Worm (Caenorhabditis elegans): ENCODE measurements around the gene rod-1.

Gene rod-1

DNA sequence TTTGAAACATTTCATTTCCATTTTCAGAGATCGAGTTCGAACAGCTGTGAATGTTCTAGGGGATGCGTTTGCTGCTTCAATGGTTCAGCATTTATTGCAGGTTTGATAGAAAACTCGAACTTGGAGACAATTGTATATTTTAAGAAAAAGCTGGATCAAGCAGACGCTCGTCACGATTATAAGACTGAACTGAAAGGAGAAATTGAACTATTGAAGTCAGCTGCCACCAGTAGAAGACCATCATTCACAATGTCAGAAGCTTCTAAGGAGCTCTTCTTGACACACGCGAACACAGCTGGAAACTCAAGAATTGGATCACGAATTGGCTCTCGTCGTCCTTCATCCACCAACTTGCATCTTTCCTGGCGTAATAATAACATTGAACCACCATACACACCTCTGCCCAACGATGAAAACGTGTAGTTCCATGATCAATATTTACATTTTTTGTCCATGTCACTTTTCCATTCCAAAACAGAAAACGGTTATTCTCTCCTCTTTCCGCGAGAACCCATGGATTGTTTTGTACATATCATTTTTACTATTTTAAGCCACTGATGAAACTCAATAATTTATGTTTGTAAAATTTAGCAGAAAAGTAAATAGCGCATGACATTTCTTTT, 27.7 kb downstream of the rod-1 start:
- TF ChIP-seq madf-2 (tag; optimal IDR thresholded peaks at IDR 0.05) (no peak), unc-3 (GFP tag; conservative IDR thresholded peaks at IDR 0.05) (no peak), unc-3 (tag; optimal IDR thresholded peaks at IDR 0.05) (no peak), ama-1 (optimal IDR thresholded peaks at IDR 0.05) (peak; percentile 38)

DNA sequence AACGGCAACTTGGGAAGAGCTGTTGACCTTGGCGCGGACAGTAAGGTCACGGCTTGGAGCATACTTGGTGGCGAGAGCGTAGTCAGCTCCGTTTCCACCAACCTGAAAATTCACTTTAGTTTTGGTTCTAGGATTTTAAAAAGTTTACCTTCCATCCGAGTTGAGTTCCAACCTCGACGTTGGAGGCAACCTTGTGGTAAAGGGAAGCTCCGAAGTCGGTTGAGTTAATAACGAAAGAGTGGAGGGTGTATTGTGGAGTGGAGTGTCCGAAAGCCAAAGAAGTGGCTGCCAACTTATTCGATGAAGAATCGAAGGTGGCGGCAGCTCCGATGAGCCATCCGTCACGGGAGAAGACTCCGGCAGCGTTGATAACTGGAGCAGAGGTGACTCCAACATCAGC, 28.5 kb downstream of the rod-1 start:
- TF ChIP-seq sdc-2 (tag; optimal IDR thresholded peaks at IDR 0.05) (no peak), F13H6.1 (tag; optimal IDR thresholded peaks at IDR 0.05) (no peak), hlh-15 (tag; optimal IDR thresholded peaks at IDR 0.05) (no peak), nfya-1 (tag; optimal IDR thresholded peaks at IDR 0.05) (no peak), fkh-10 (GFP tag; optimal IDR thresholded peaks at IDR 0.05) (no peak), ceh-34 (tag; optimal IDR thresholded peaks at IDR 0.05) (no peak), ceh-18 (tag; optimal IDR thresholded peaks at IDR 0.05) (no peak)

DNA sequence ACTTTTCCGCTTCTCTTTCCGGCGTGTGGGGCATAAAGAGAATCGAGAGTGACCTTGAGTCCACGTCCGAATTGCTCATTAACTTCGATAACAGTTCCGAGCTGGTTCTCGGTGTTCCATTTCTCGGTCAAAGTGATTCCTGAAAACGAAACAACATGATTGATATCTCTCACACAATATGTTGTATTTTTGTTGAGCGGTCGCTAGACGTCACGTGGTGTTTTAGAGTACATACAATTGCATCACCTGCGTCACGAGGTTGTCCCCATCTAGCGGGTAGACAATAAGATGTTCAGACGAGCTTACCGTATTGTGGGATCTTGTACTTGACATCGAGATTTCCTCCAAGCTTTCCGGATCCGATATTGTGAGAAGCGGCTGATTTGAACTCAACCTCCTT, 29.1 kb downstream of the rod-1 start:
- TF ChIP-seq C08G9.2 (tag; optimal IDR thresholded peaks at IDR 0.05) = no peak
- TF ChIP-seq hlh-30 (tag; optimal IDR thresholded peaks at IDR 0.05; ENCODE audit: insufficient read depth) = peak; percentile 76
- no peak for TF ChIP-seq ceh-31 (tag; optimal IDR thresholded peaks at IDR 0.05)

DNA sequence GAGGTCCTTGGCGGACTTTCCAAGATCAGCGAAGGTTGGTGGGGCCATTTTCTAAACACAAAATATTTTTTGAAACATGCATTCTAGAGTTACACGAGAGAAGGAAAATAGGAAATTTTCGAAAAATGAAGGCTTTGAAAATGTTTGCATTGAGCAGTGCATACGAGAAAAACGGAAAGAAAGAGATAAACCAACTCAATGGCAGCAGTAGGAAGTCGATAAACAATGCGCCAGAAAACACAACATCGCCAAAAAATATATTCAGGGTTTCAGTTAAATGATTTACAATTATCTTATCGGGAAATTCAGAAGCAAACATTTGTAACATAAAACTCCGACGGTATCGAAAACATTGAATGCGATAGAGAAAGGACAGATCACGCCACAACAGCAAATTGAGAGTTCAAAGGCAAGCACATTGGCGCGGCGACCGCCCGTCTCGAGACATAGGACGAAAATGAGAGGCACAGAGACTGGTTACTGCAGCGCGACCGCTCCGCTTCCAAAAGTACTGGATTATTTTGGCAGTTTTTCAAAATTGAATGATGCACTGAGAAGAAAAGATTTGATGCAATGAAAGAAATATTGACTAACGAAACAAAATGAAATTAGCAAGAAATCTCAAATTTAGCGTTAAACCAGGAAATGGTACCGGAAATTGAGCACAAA, 29.7 kb downstream of the rod-1 start, which contains the start of the genes vdac-1 and R05G6.5:
Gene vdac-1, minus strand, starts transcription at position 51 of the 669 bp plus-strand sequence.
Gene R05G6.5, plus strand, starts transcription at position 527 of the 669 bp plus-strand sequence.
- TF ChIP-seq F13H6.1 (tag; optimal IDR thresholded peaks at IDR 0.05) (no peak), unc-55 (GFP tag; optimal IDR thresholded peaks at IDR 0.05) (no peak), ceh-34 (tag; optimal IDR thresholded peaks at IDR 0.05) (no peak), ttx-3 (tag; optimal IDR thresholded peaks at IDR 0.05) (no peak), che-1 (tag; optimal IDR thresholded peaks at IDR 0.05) (no peak), pha-4 (tag; optimal IDR thresholded peaks at IDR 0.05) (no peak), rnt-1 (tag; optimal IDR thresholded peaks at IDR 0.05) (no peak), elt-2 (tag; optimal IDR thresholded peaks at IDR 0.05) (no peak), fkh-10 (GFP tag; optimal IDR thresholded peaks at IDR 0.05) (no peak), Y22D7AL.16 (tag; optimal IDR thresholded peaks at IDR 0.05) (no peak), pax-1 (tag; optimal IDR thresholded peaks at IDR 0.05) (no peak), hlh-6 (tag; optimal IDR thresholded peaks at IDR 0.05) (no peak), unc-42 (tag; optimal IDR thresholded peaks at IDR 0.05) (peak; percentile 47), ets-4 (tag; optimal IDR thresholded peaks at IDR 0.05) (no peak), nhr-232 (tag; optimal IDR thresholded peaks at IDR 0.05) (no peak), ceh-18 (tag; optimal IDR thresholded peaks at IDR 0.05) (peak; percentile 31), nfya-1 (tag; optimal IDR thresholded peaks at IDR 0.05) (peak; percentile 32), ahr-1 (tag; optimal IDR thresholded peaks at IDR 0.05) (no peak), syd-9 (tag; optimal IDR thresholded peaks at IDR 0.05) (no peak), pqm-1 (tag; optimal IDR thresholded peaks at IDR 0.05) (no peak), ceh-24 (tag; optimal IDR thresholded peaks at IDR 0.05) (no peak), C38D4.7 (GFP tag; optimal IDR thresholded peaks at IDR 0.05) (no peak), ztf-16 (tag; optimal IDR thresholded peaks at IDR 0.05) (no peak), pha-2 (tag; optimal IDR thresholded peaks at IDR 0.05) (no peak), ceh-19 (GFP tag; optimal IDR thresholded peaks at IDR 0.05) (no peak), ceh-9 (tag; optimal IDR thresholded peaks at IDR 0.05) (no peak), sox-2 (GFP tag; IDR thresholded peaks at IDR 0.05) (no peak), ref-2 (tag; optimal IDR thresholded peaks at IDR 0.05) (no peak), dve-1 (tag; optimal IDR thresholded peaks at IDR 0.05) (peak; percentile 45), hlh-13 (GFP tag; optimal IDR thresholded peaks at IDR 0.05) (no peak), hlh-15 (tag; optimal IDR thresholded peaks at IDR 0.05) (no peak), fax-1 (tag; optimal IDR thresholded peaks at IDR 0.05) (no peak), ceh-45 (GFP tag; IDR thresholded peaks at IDR 0.05) (no peak), eyg-1 (tag; optimal IDR thresholded peaks at IDR 0.05) (no peak)
